Worm (Caenorhabditis elegans) whole organism, early embryonic: ENCODE results near the gene npr-10.

ENCODE experiments used
- B0310.2 ChIP-seq: sonication (generic microtip); optimal IDR thresholded peaks from 2 replicates; lab custom pipeline; 2016; ENCODE audit warnings: mild to moderate bottlenecking, missing genetic modification characterization, missing compliant biosample characterization
- F13C5.2 ChIP-seq: sonication (generic microtip); optimal IDR thresholded peaks from 2 replicates; lab custom pipeline; 2017; ENCODE audit warnings: mild to moderate bottlenecking, missing genetic modification characterization, inconsistent platforms, missing compliant biosample characterization
- aly-1 ChIP-seq: sonication (generic microtip); optimal IDR thresholded peaks from 2 replicates; lab custom pipeline; 2016; ENCODE audit warnings: missing genetic modification characterization, missing compliant biosample characterization
- ama-1 ChIP-seq: fragments of 150-350 bp; optimal IDR thresholded peaks from 2 replicates; lab custom pipeline; 2014
- ceh-13 ChIP-seq: fragments of 200-800 bp; sonication (Bioruptor generic); optimal IDR thresholded peaks from 2 replicates; lab custom pipeline; 2018; ENCODE audit warnings: mild to moderate bottlenecking, missing genetic modification characterization, missing compliant biosample characterization
- ets-7 ChIP-seq: sonication (generic microtip); optimal IDR thresholded peaks from 2 replicates; lab custom pipeline; 2016; ENCODE audit warnings: missing genotype, missing genetic modification characterization, missing compliant biosample characterization
- flt-1 ChIP-seq: fragments of 200-800 bp; sonication (Bioruptor generic); IDR thresholded peaks from 2 replicates; pipeline ENCODE4 v1.3.6; 2022; ENCODE audit warnings: missing genetic modification characterization, missing compliant biosample characterization
- hmbx-1 ChIP-seq: sonication (generic microtip); optimal IDR thresholded peaks from 2 replicates; lab custom pipeline; 2016; ENCODE audit warnings: mild to moderate bottlenecking, missing genetic modification characterization, missing compliant biosample characterization
- pes-1 ChIP-seq: fragments of 200-800 bp; sonication (Bioruptor generic); IDR thresholded peaks from 2 replicates; pipeline ENCODE4 v1.3.6; 2022; ENCODE audit warnings: missing genetic modification reagents, missing genetic modification characterization, missing compliant biosample characterization
- scrt-1 ChIP-seq: fragments of 200-800 bp; sonication (Bioruptor generic); IDR thresholded peaks from 2 replicates; pipeline ENCODE4 v1.3.6; 2022; ENCODE audit warnings: missing genetic modification characterization, missing compliant biosample characterization
- sea-1 ChIP-seq: fragments of 200-800 bp; sonication (Bioruptor generic); conservative IDR thresholded peaks from 2 replicates; pipeline ENCODE4 v1.3.6; 2022; ENCODE audit warnings: missing genetic modification characterization, missing compliant biosample characterization
- tbx-11 ChIP-seq: fragments of 200-800 bp; sonication (Bioruptor generic); IDR thresholded peaks from 2 replicates; pipeline ENCODE4 v1.3.6; 2022; ENCODE audit warnings: missing genetic modification characterization, missing compliant biosample characterization

ce11 chrX:13000837-13001236 lies 31.7 kb downstream of the npr-10 start:
- TF ChIP-seq tbx-11 (GFP tag; lab: Robert Waterston, UW) (no peak), aly-1 (tag; lab: Kevin White, UChicago) (no peak), ama-1 (no peak), flt-1 (GFP tag; lab: Robert Waterston, UW) (no peak), sea-1 (no peak), F13C5.2 (tag; lab: Kevin White, UChicago) (no peak), scrt-1 (no peak), pes-1 (GFP tag; lab: Robert Waterston, UW) (no peak), ets-7 (tag; lab: Kevin White, UChicago) (no peak), ceh-13 (no peak), hmbx-1 (tag; lab: Kevin White, UChicago) (no peak), B0310.2 (tag; lab: Kevin White, UChicago) (no peak)
